Worm (Caenorhabditis elegans): ENCODE results near the gene msp-31.

The msp-31 gene

DNA sequence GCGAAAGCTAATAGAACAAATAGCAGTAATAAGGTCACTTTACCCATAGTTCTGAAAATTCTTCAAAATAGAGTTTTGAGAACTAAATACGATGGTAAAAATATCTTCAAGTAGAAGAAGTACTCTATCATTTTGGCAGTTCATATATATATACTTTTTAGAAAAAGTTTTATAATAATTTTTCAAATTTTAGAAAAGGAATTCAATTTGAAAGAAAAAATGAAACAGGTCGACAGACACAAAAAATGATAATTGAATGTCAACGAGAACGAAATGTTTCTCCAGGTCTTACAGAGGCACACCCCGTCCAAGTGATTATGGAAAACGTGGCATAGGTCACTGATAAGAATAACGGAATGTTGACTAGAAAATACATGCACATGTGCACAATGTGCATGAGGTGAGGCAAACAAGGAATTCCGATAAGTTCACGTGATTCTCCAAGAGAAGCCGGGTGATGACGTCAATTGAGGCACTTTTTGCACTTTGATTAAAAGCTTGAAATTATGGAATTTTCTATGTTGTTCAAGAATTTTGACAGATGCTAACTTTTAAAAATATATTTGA lies 8.9 kb upstream of the msp-31 start, which contains the start of gene aagr-2:
Gene aagr-2 (minus strand): TSS at position 51 of the 567 bp plus-strand sequence.
- no peak for TF ChIP-seq ztf-18 (tag; optimal IDR thresholded peaks at IDR 0.05)
- peak; percentile 36 to 64 for TF ChIP-seq let-607 (tag; optimal IDR thresholded peaks at IDR 0.05)
- peak; percentile 54 for TF ChIP-seq nhr-90 (tag; optimal IDR thresholded peaks at IDR 0.05)
- no peak for TF ChIP-seq lin-40 (tag; optimal IDR thresholded peaks at IDR 0.05)
- no peak for TF ChIP-seq F49E8.2 (tag; optimal IDR thresholded peaks at IDR 0.05; ENCODE audit: insufficient read depth)
- no peak for TF ChIP-seq ceh-58 (GFP tag; IDR thresholded peaks at IDR 0.05)
- no peak for TF ChIP-seq hmg-20 (GFP tag; IDR thresholded peaks at IDR 0.05)
- peak; percentile 22; the same call in 1 of the 2 replicates for TF ChIP-seq nfyb-1 (GFP tag; IDR thresholded peaks at IDR 0.05)
- no peak for TF ChIP-seq attf-3 (GFP tag; conservative IDR thresholded peaks at IDR 0.05)
- no peak for TF ChIP-seq tlf-1 (GFP tag; optimal IDR thresholded peaks at IDR 0.05)
- peak; percentile 86 for TF ChIP-seq pha-4 (tag; optimal IDR thresholded peaks at IDR 0.05)
- TF ChIP-seq atf-7 (tag; optimal IDR thresholded peaks at IDR 0.05) = peak; percentile 92
- TF ChIP-seq sdz-38 (tag; optimal IDR thresholded peaks at IDR 0.05) = no peak
- no peak for TF ChIP-seq cebp-1 (GFP tag; IDR thresholded peaks at IDR 0.05)
- TF ChIP-seq cebp-1 (tag; optimal IDR thresholded peaks at IDR 0.05) = peak; percentile 60
- TF ChIP-seq nfya-2 (GFP tag; IDR thresholded peaks at IDR 0.05) = no peak
- peak; percentile 25; the same call in 1 of the 2 replicates for TF ChIP-seq B0336.3 (GFP tag; IDR thresholded peaks at IDR 0.05)
- no peak for TF ChIP-seq T07F8.4 (tag; optimal IDR thresholded peaks at IDR 0.05)
- peak; percentile 94 for TF ChIP-seq nhr-80 (tag; optimal IDR thresholded peaks at IDR 0.05)
- TF ChIP-seq hsf-1 (GFP tag; IDR thresholded peaks at IDR 0.05) = no peak
- no peak for TF ChIP-seq snpc-4 (GFP tag; optimal IDR thresholded peaks at IDR 0.05)
- TF ChIP-seq snpc-4 (tag; optimal IDR thresholded peaks at IDR 0.05) = peak in 1 of 4 experiments; percentile 10
- no peak for TF ChIP-seq let-526 (GFP tag; IDR thresholded peaks at IDR 0.05)
- peak; percentile 74; the same call in 1 of the 2 replicates for TF ChIP-seq egl-44 (GFP tag; IDR thresholded peaks at IDR 0.05)
- TF ChIP-seq F22D6.2 (tag; optimal IDR thresholded peaks at IDR 0.05) = peak; percentile 11
- peak; percentile 25 for TF ChIP-seq tbp1 (GFP tag; optimal IDR thresholded peaks at IDR 0.05)
- no peak for TF ChIP-seq lsl-1 (GFP tag; optimal IDR thresholded peaks at IDR 0.05)
- 0 out of 2 replicates have a peak, but pooled peaks have one; percentile 8 for TF ChIP-seq Y95B8A.8 (GFP tag; IDR thresholded peaks at IDR 0.05)
- no peak for TF ChIP-seq ama-1 (optimal IDR thresholded peaks at IDR 0.05)
- no peak for TF ChIP-seq ama-1 (GFP tag; optimal IDR thresholded peaks at IDR 0.05)
- TF ChIP-seq pbrm-1 (GFP tag; IDR thresholded peaks at IDR 0.05) = no peak
- no peak; the same call in 1 of the 2 replicates for TF ChIP-seq ekl-4 (GFP tag; IDR thresholded peaks at IDR 0.05)
- TF ChIP-seq F52B5.7 (tag; optimal IDR thresholded peaks at IDR 0.05) = no peak
- peak; percentile 44 for TF ChIP-seq ets-4 (GFP tag; optimal IDR thresholded peaks at IDR 0.05)
- TF ChIP-seq ztf-22 (GFP tag; optimal IDR thresholded peaks at IDR 0.05) = peak; percentile 18
- no peak for TF ChIP-seq mel-28 (tag; optimal IDR thresholded peaks at IDR 0.05; ENCODE audit: borderline replicate concordance)

DNA sequence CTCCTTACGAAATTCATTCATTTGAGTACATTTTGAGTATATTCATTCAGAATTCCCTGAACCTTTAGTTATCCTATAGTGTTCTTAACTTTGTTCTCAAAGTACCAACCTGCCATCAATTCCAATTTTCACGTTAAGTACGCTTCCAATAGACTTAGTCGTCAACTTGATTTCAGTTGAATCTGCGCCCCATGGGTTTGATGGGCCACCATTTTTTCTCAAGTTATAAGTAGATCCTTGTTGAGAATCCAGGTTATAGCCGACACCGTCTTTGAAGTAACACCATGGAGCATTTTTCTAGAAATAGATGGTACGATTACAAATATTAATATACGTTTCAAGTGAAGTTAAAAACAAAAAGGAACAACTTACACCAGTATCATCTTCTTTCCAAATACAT lies 8.4 kb upstream of the msp-31 start:
- TF ChIP-seq T26A5.8 (tag; optimal IDR thresholded peaks at IDR 0.05) = no peak
- TF ChIP-seq tbp1 (GFP tag; optimal IDR thresholded peaks at IDR 0.05) = no peak
- no peak for TF ChIP-seq C06A6.2 (GFP tag; conservative IDR thresholded peaks at IDR 0.05)
- TF ChIP-seq Y53G8AR.9 (GFP tag; conservative IDR thresholded peaks at IDR 0.05) = no peak
- no peak for TF ChIP-seq F10E7.11 (tag; optimal IDR thresholded peaks at IDR 0.05)
- TF ChIP-seq nfya-2 (GFP tag; IDR thresholded peaks at IDR 0.05) = no peak
- TF ChIP-seq nfya-1 (tag; optimal IDR thresholded peaks at IDR 0.05; ENCODE audit: borderline replicate concordance, insufficient read depth) = no peak
- no peak for TF ChIP-seq C17E4.6 (GFP tag; IDR thresholded peaks at IDR 0.05)
- TF ChIP-seq sdz-38 (tag; optimal IDR thresholded peaks at IDR 0.05) = no peak
- TF ChIP-seq rcor-1 (GFP tag; IDR thresholded peaks at IDR 0.05) = no peak
- TF ChIP-seq sea-2 (GFP tag; IDR thresholded peaks at IDR 0.05) = no peak
- no peak for TF ChIP-seq lir-1 (GFP tag; conservative IDR thresholded peaks at IDR 0.05)
- no peak for TF ChIP-seq mcd-1 (GFP tag; IDR thresholded peaks at IDR 0.05)
- no peak for TF ChIP-seq D2030.7 (GFP tag; IDR thresholded peaks at IDR 0.05)
- no peak for TF ChIP-seq madf-10 (tag; optimal IDR thresholded peaks at IDR 0.05)
